Fruit fly (Drosophila melanogaster): ENCODE data around the gene Rab26.

- TF ChIP-seq psq (optimal IDR thresholded peaks at IDR 0.05) (no peak), pan (optimal IDR thresholded peaks at IDR 0.05) (no peak), Dll (optimal IDR thresholded peaks at IDR 0.05) (no peak)
Measured at dm6 chr3L:21279876-21280566, 38.6 kb upstream of the Rab26 start, which contains the start of gene AcCoAS.
